Worm (Caenorhabditis elegans) whole organism, L2 larva: Measurements from ENCODE around the gene Y32G9A.3.

Experiments
- elt-1 ChIP-seq: fragments of 150-350 bp; optimal IDR thresholded peaks from 2 replicates; lab custom pipeline; 2014; ENCODE audit warnings: missing biosample characterization, missing genetic modification characterization
- mdl-1 ChIP-seq, 2 experiments: fragments of 150-350 bp in 1 of 2; sonication (generic microtip) in 1 of 2; optimal IDR thresholded peaks; 2 replicates each; lab custom pipeline; 2017; ENCODE audit warnings: missing biosample characterization in 2 of 2, missing genetic modification characterization in 2 of 2
- nhr-237 ChIP-seq: fragments of 150-350 bp; optimal IDR thresholded peaks from 2 replicates; lab custom pipeline; 2014; ENCODE audit warnings: missing biosample characterization, missing genetic modification characterization
- nhr-77 ChIP-seq: fragments of 150-350 bp; optimal IDR thresholded peaks from 2 replicates; lab custom pipeline; 2014; ENCODE audit warnings: missing biosample characterization, missing genetic modification characterization
- sma-9 ChIP-seq, 2 experiments: fragments of 150-350 bp in 1 of 2; sonication (generic microtip) in 1 of 2; optimal IDR thresholded peaks; 2 replicates each; lab custom pipeline; 2014 to 2016; ENCODE audit warnings: missing genetic modification characterization in 2 of 2, mild to moderate bottlenecking in 1 of 2, missing biosample characterization in 1 of 2, missing compliant biosample characterization in 1 of 2, missing genetic modification reagents in 1 of 2, moderate library complexity in 1 of 2
- snpc-4 ChIP-seq: fragments of 150-350 bp; optimal IDR thresholded peaks from 2 replicates; lab custom pipeline; 2014; ENCODE audit warnings: missing biosample characterization, missing genetic modification characterization
- unc-39 ChIP-seq: fragments of 150-350 bp; optimal IDR thresholded peaks from 2 replicates; lab custom pipeline; 2014; ENCODE audit warnings: missing biosample characterization, missing genetic modification characterization
- ztf-11 ChIP-seq: sonication (generic microtip); optimal IDR thresholded peaks from 2 replicates; lab custom pipeline; 2017; ENCODE audit warnings: missing biosample characterization, missing genetic modification characterization

DNA sequence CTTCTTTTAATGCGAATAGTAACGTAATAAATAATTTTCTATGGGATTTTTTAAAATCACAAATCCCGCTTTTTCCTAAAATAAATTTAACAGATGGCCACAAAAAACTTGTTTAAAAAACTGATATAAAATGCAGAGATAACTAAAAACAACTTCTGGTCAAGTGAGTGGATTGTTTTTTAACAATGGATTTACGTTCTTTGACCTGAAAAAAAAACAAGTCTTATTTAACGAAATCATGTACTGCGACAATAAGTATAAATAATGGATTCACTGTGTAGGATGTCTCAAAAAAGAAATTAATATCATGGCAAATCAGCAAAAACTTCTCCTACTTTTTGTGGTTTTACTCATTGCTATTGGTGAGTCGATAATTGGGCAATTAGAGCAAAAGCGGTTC lies 45.9 kb downstream of the Y32G9A.3 start, which contains the start of gene fipr-25:
- TF ChIP-seq mdl-1 (tag; optimal IDR thresholded peaks at IDR 0.05; lab: Kevin White, UChicago) (no peak), nhr-77 (tag; lab: Kevin White, UChicago) (no peak), sma-9 (GFP tag; optimal IDR thresholded peaks at IDR 0.05; lab: Kevin White, UChicago) (no peak), sma-9 (tag; optimal IDR thresholded peaks at IDR 0.05; lab: Kevin White, UChicago) (no peak), nhr-237 (tag; lab: Kevin White, UChicago) (no peak), ztf-11 (tag; lab: Kevin White, UChicago) (no peak), snpc-4 (tag; lab: Kevin White, UChicago) (no peak), elt-1 (tag; lab: Kevin White, UChicago) (no peak), unc-39 (no peak)
